Fruit fly (Drosophila melanogaster): ENCODE data around the gene CG10165.

The CG10165 gene

dm6 chr2L:19530092-19530491 is at the start of gene CG10165:
CG10165 (minus strand) TSS chr2L:19530305.
- TF ChIP-seq Sox102F (GFP tag; optimal IDR thresholded peaks at IDR 0.05) (no peak), dsx (GFP tag; optimal IDR thresholded peaks at IDR 0.05; ENCODE audit: poor library complexity, severe bottlenecking) (peak; percentile 61), CG6792 (GFP tag; optimal IDR thresholded peaks at IDR 0.05) (no peak), fkh (GFP tag; optimal IDR thresholded peaks at IDR 0.05) (peak; percentile 81), topi (GFP tag; optimal IDR thresholded peaks at IDR 0.05) (no peak), Smox (GFP tag; optimal IDR thresholded peaks at IDR 0.05) (no peak)

- TF ChIP-seq Hr39 (GFP tag; optimal IDR thresholded peaks at IDR 0.05) (peak; percentile 9), Gug (GFP tag; IDR thresholded peaks at IDR 0.05) (no peak), CG8632 (GFP tag; optimal IDR thresholded peaks at IDR 0.05) (no peak), ss (GFP tag; optimal IDR thresholded peaks at IDR 0.05) (no peak), Blimp-1 (GFP tag; optimal IDR thresholded peaks at IDR 0.05) (peak; percentile 14), Ets21C (GFP tag; optimal IDR thresholded peaks at IDR 0.05) (no peak), CG11294 (GFP tag; IDR thresholded peaks at IDR 0.05) (no peak), Eip93F (GFP tag; optimal IDR thresholded peaks at IDR 0.05) (no peak), CG6792 (GFP tag; optimal IDR thresholded peaks at IDR 0.05) (no peak), pdm3 (GFP tag; optimal IDR thresholded peaks at IDR 0.05) (peak; percentile 42), Met (GFP tag; optimal IDR thresholded peaks at IDR 0.05) (peak; percentile 25), CG7368 (GFP tag; optimal IDR thresholded peaks at IDR 0.05) (no peak), fkh (GFP tag; optimal IDR thresholded peaks at IDR 0.05) (no peak), spab (GFP tag; optimal IDR thresholded peaks at IDR 0.05) (no peak), CG10631 (GFP tag; optimal IDR thresholded peaks at IDR 0.05) (peak; percentile 66), CG8119 (GFP tag; IDR thresholded peaks at IDR 0.05) (no peak), Sox15 (GFP tag; optimal IDR thresholded peaks at IDR 0.05) (peak; percentile 21), CG3919 (GFP tag; optimal IDR thresholded peaks at IDR 0.05) (peak; percentile 15), svp (GFP tag) (no peak), CG6808 (GFP tag; optimal IDR thresholded peaks at IDR 0.05) (no peak), topi (GFP tag; optimal IDR thresholded peaks at IDR 0.05) (peak; percentile 12), CG34406 (GFP tag; optimal IDR thresholded peaks at IDR 0.05) (no peak), CG11762 (GFP tag; optimal IDR thresholded peaks at IDR 0.05; ENCODE audit: insufficient read depth) (no peak), Smox (GFP tag; optimal IDR thresholded peaks at IDR 0.05) (peak; percentile 45), salr (GFP tag; optimal IDR thresholded peaks at IDR 0.05) (no peak), CG4318 (GFP tag; optimal IDR thresholded peaks at IDR 0.05) (no peak), CG16779 (tag; optimal IDR thresholded peaks at IDR 0.05) (no peak), Sox14 (GFP tag; optimal IDR thresholded peaks at IDR 0.05) (peak; percentile 1), fd85E (GFP tag; optimal IDR thresholded peaks at IDR 0.05) (no peak), dsx (GFP tag; optimal IDR thresholded peaks at IDR 0.05; ENCODE audit: poor library complexity, severe bottlenecking) (no peak), achi (GFP tag; optimal IDR thresholded peaks at IDR 0.05) (peak; percentile 12), CG1621 (tag; optimal IDR thresholded peaks at IDR 0.05) (no peak), Hr4 (GFP tag; optimal IDR thresholded peaks at IDR 0.05) (peak; percentile 27), CG6854 (GFP tag; optimal IDR thresholded peaks at IDR 0.05) (no peak), Ets96B (tag; optimal IDR thresholded peaks at IDR 0.05) (no peak), lz (GFP tag; optimal IDR thresholded peaks at IDR 0.05) (peak; percentile 33), CG8319 (GFP tag; optimal IDR thresholded peaks at IDR 0.05) (peak; percentile 16), fd59A (GFP tag; optimal IDR thresholded peaks at IDR 0.05) (no peak), CG9139 (GFP tag; optimal IDR thresholded peaks at IDR 0.05) (no peak), Eip78C (GFP tag) (peak; percentile 58), CG6163 (GFP tag; IDR thresholded peaks at IDR 0.05) (no peak), CG32006 (GFP tag; optimal IDR thresholded peaks at IDR 0.05) (no peak), vri (GFP tag; optimal IDR thresholded peaks at IDR 0.05) (no peak), CG6276 (GFP tag; optimal IDR thresholded peaks at IDR 0.05) (no peak), esn (GFP tag; optimal IDR thresholded peaks at IDR 0.05) (peak; percentile 55), CG10669 (GFP tag; optimal IDR thresholded peaks at IDR 0.05) (no peak), CG3032 (tag; optimal IDR thresholded peaks at IDR 0.05) (peak; percentile 57)
Observed at dm6 chr2L:19577187-19577765, 47.2 kb upstream of the CG10165 start, which contains the start of the genes spi and msb1l. spi (minus strand) TSS chr2L:19577315. msb1l (plus strand) TSS chr2L:19577701.

All from whole organism, prepupa.